Worm (Caenorhabditis elegans) whole organism, L1 larva: ENCODE data around the gene col-170.

Experiments
- aly-2 ChIP-seq: fragments of 150-350 bp; optimal IDR thresholded peaks from 2 replicates; lab custom pipeline; 2014; ENCODE audit warnings: missing biosample characterization, missing genetic modification characterization
- ceh-82 ChIP-seq, 3 experiments: fragments of 150-350 bp in 1 of 3; sonication (generic microtip) in 2 of 3; optimal IDR thresholded peaks; 2 replicates each; lab custom pipeline; 2014 to 2017; ENCODE audit warnings: missing biosample characterization in 3 of 3, missing genetic modification characterization in 3 of 3
- elt-2 ChIP-seq: sonication (generic microtip); optimal IDR thresholded peaks from 2 replicates; lab custom pipeline; 2016; ENCODE audit warnings: missing genetic modification characterization, mild to moderate bottlenecking, inconsistent platforms, missing compliant biosample characterization, missing genetic modification reagents
- lin-39 ChIP-seq: fragments of 150-350 bp; optimal IDR thresholded peaks from 2 replicates; lab custom pipeline; 2014; ENCODE audit warnings: missing biosample characterization, missing genetic modification reagents, missing genetic modification characterization
- mdl-1 ChIP-seq, 2 experiments: fragments of 150-350 bp; optimal IDR thresholded peaks; 2 replicates each; lab custom pipeline; 2014 to 2017; ENCODE audit warnings: missing biosample characterization in 2 of 2, missing genetic modification characterization in 2 of 2, inconsistent platforms in 1 of 2
- nhr-28 ChIP-seq: fragments of 150-350 bp; optimal IDR thresholded peaks from 2 replicates; lab custom pipeline; 2014; ENCODE audit warnings: missing biosample characterization, missing genetic modification characterization
- sox-4 ChIP-seq: sonication (generic microtip); optimal IDR thresholded peaks from 2 replicates; lab custom pipeline; 2016; ENCODE audit warnings: missing genetic modification characterization, missing compliant biosample characterization

ce11 chrX:6369717-6370116 is 38.2 kb downstream of the col-170 start, which contains the start of gene C03B1.2:
- TF ChIP-seq elt-2 (tag; lab: Kevin White, UChicago): no peak
- no peak for TF ChIP-seq mdl-1 (tag; optimal IDR thresholded peaks at IDR 0.05; lab: Kevin White, UChicago)
- no peak for TF ChIP-seq sox-4 (tag; lab: Kevin White, UChicago)
- TF ChIP-seq ceh-82 (tag; optimal IDR thresholded peaks at IDR 0.05; lab: Kevin White, UChicago): no peak
- no peak for TF ChIP-seq aly-2 (tag; lab: Kevin White, UChicago)
- no peak for TF ChIP-seq lin-39 (tag; lab: Kevin White, UChicago)
- no peak for TF ChIP-seq nhr-28 (tag; lab: Kevin White, UChicago)
